Fruit fly (Drosophila melanogaster) Kc167 (cell line): ENCODE measurements around the gene Gr94a.

ENCODE experiments used
- Sin3A ChIP-seq: fragments of >200 bp; optimal IDR thresholded peaks from 2 replicates; lab custom pipeline; 2018; ENCODE audit warnings: missing external identifiers
- psq ChIP-seq: fragments of >200 bp; optimal IDR thresholded peaks from 2 replicates; lab custom pipeline; 2017; ENCODE audit warnings: missing external identifiers

DNA sequence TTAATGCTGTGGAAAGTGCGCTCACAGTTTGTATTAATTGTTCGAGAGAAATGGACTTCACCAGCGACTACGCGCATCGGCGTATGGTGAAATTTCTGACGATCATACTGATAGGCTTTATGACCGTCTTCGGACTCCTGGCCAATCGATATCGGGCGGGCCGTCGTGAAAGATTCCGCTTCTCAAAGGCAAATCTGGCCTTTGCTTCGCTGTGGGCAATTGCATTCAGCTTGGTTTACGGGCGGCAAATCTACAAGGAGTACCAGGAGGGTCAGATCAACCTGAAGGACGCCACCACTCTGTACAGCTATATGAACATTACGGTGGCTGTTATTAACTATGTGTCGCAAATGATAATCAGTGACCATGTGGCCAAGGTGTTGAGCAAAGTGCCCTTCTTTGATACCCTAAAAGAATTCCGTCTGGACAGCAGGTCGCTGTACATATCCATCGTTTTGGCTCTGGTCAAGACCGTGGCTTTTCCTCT, at the start of gene Gr94a:
- no peak for TF ChIP-seq psq (lab: Kevin White, UChicago)
- no peak for TF ChIP-seq Sin3A (lab: Kevin White, UChicago)
